Fruit fly (Drosophila melanogaster): ENCODE results near the gene mtgo.

dm6 chr2L:16597798-16598737, 53.3 kb downstream of the mtgo start:
- TF ChIP-seq Hr96 (GFP tag; optimal IDR thresholded peaks at IDR 0.05) (no peak), CG5204 (GFP tag; optimal IDR thresholded peaks at IDR 0.05) (no peak), Crg-1 (GFP tag; optimal IDR thresholded peaks at IDR 0.05) (no peak), cic (GFP tag; optimal IDR thresholded peaks at IDR 0.05) (no peak), kay (GFP tag; ENCODE audit: borderline replicate concordance) (no peak), CG7045 (GFP tag; optimal IDR thresholded peaks at IDR 0.05) (no peak), Mnt (GFP tag; optimal IDR thresholded peaks at IDR 0.05) (no peak), cnc (optimal IDR thresholded peaks at IDR 0.05) (no peak), bab1 (GFP tag; optimal IDR thresholded peaks at IDR 0.05) (no peak), CG11617 (GFP tag; optimal IDR thresholded peaks at IDR 0.05) (no peak), CG12768 (GFP tag; optimal IDR thresholded peaks at IDR 0.05) (no peak), tj (GFP tag; optimal IDR thresholded peaks at IDR 0.05) (no peak)
